Fruit fly (Drosophila melanogaster) whole organism, embryonic: Measurements from ENCODE around the gene Gpdh1.

ENCODE experiments used
- Asciz ChIP-seq: fragments of 200-800 bp; sonication (Bioruptor generic); optimal IDR thresholded peaks from 2 replicates; lab custom pipeline; 2017; ENCODE audit warnings: missing biosample characterization, mild to moderate bottlenecking, missing genetic modification characterization, missing genetic modification reagents
- Bteb2 ChIP-seq: fragments of 200-800 bp; sonication (Bioruptor generic); optimal IDR thresholded peaks from 2 replicates; lab custom pipeline; 2016; ENCODE audit warnings: missing biosample characterization, missing genetic modification characterization
- CG11093 ChIP-seq: fragments of 200-800 bp; sonication (Bioruptor generic); IDR thresholded peaks from 3 replicates; pipeline ENCODE4 v1.3.6; 2022; ENCODE audit warnings: missing biosample characterization, missing genetic modification characterization
- CG11560 ChIP-seq: fragments of 200-800 bp; sonication (Bioruptor generic); IDR thresholded peaks from 3 replicates; pipeline ENCODE4 v1.3.6; 2022; ENCODE audit warnings: missing biosample characterization, missing genetic modification characterization
- CG12769 ChIP-seq: fragments of 200-800 bp; sonication (Bioruptor generic); optimal IDR thresholded peaks from 2 replicates; lab custom pipeline; 2019; ENCODE audit warnings: missing biosample characterization, mild to moderate bottlenecking, missing genetic modification characterization, moderate library complexity
- CG13624 ChIP-seq: fragments of 200-800 bp; sonication (Bioruptor generic); optimal IDR thresholded peaks from 2 replicates; lab custom pipeline; 2016; ENCODE audit warnings: missing biosample characterization, missing genetic modification characterization
- CG1529 ChIP-seq: fragments of 200-800 bp; sonication (Bioruptor generic); optimal IDR thresholded peaks from 3 replicates; lab custom pipeline; 2018; ENCODE audit warnings: missing biosample characterization, missing genetic modification characterization
- CG18619 ChIP-seq: fragments of 200-800 bp; sonication (Bioruptor generic); optimal IDR thresholded peaks from 3 replicates; lab custom pipeline; 2017; ENCODE audit warnings: missing biosample characterization, mild to moderate bottlenecking, missing genetic modification characterization
- CG33557 ChIP-seq: fragments of 200-800 bp; sonication (Bioruptor generic); optimal IDR thresholded peaks from 2 replicates; lab custom pipeline; 2019; ENCODE audit warnings: missing biosample characterization, mild to moderate bottlenecking, missing genetic modification characterization, moderate library complexity
- CG6689 ChIP-seq: fragments of 200-800 bp; sonication (Bioruptor generic); IDR thresholded peaks from 2 replicates; pipeline ENCODE4 v1.3.6; 2022; ENCODE audit warnings: missing biosample characterization, missing genetic modification characterization
- CG8944 ChIP-seq: fragments of 200-800 bp; sonication (Bioruptor generic); optimal IDR thresholded peaks from 3 replicates; lab custom pipeline; 2016; ENCODE audit warnings: missing biosample characterization, missing genetic modification characterization
- CG9932 ChIP-seq: fragments of 200-800 bp; sonication (Bioruptor generic); IDR thresholded peaks from 2 replicates; pipeline ENCODE4 v1.3.6; 2022; ENCODE audit warnings: missing biosample characterization, missing genetic modification characterization
- E2f1 ChIP-seq: fragments of 200-800 bp; sonication (Bioruptor generic); IDR thresholded peaks from 2 replicates; pipeline ENCODE4 v1.3.6; 2022; ENCODE audit warnings: missing biosample characterization, missing genetic modification characterization
- E2f2 ChIP-seq: fragments of 200-800 bp; sonication (Bioruptor generic); IDR thresholded peaks from 2 replicates; pipeline ENCODE4 v1.3.6; 2022; ENCODE audit warnings: missing biosample characterization, missing genetic modification characterization
- Ets97D ChIP-seq: fragments of 200-800 bp; sonication (Bioruptor generic); optimal IDR thresholded peaks from 3 replicates; lab custom pipeline; 2016; ENCODE audit warnings: missing biosample characterization, missing genetic modification characterization
- Hr39 ChIP-seq: fragments of >200 bp; optimal IDR thresholded peaks from 2 replicates; lab custom pipeline; 2017
- MESR4 ChIP-seq: fragments of 200-800 bp; sonication (Bioruptor generic); optimal IDR thresholded peaks from 2 replicates; lab custom pipeline; 2018; ENCODE audit warnings: missing biosample characterization, mild to moderate bottlenecking, missing genetic modification characterization, moderate library complexity
- NfI ChIP-seq: fragments of 200-800 bp; sonication (Bioruptor generic); optimal IDR thresholded peaks from 3 replicates; lab custom pipeline; 2018; ENCODE audit warnings: missing biosample characterization, mild to moderate bottlenecking, missing genetic modification characterization, moderate library complexity
- Oli ChIP-seq: fragments of 200-800 bp; sonication (Bioruptor generic); optimal IDR thresholded peaks from 2 replicates; lab custom pipeline; 2018; ENCODE audit warnings: missing biosample characterization, mild to moderate bottlenecking, missing genetic modification characterization, moderate library complexity
- Opbp ChIP-seq: fragments of 200-800 bp; sonication (Bioruptor generic); IDR thresholded peaks from 3 replicates; pipeline ENCODE4 v1.3.6; 2022; ENCODE audit warnings: missing biosample characterization, missing genetic modification characterization; ENCODE audit not compliant: partially characterized antibody
- Six4 ChIP-seq: fragments of 200-800 bp; sonication (Bioruptor generic); optimal IDR thresholded peaks from 2 replicates; lab custom pipeline; 2016; ENCODE audit warnings: missing biosample characterization, missing genetic modification characterization
- Sry-δ ChIP-seq: fragments of 200-800 bp; sonication (Bioruptor generic); optimal IDR thresholded peaks from 2 replicates; lab custom pipeline; 2016; ENCODE audit warnings: missing biosample characterization, missing genetic modification characterization
- TFAM ChIP-seq: fragments of 200-800 bp; sonication (Bioruptor generic); optimal IDR thresholded peaks from 2 replicates; lab custom pipeline; 2017; ENCODE audit warnings: missing biosample characterization, missing genetic modification characterization, inconsistent platforms
- Usf ChIP-seq: fragments of 200-800 bp; sonication (Bioruptor generic); optimal IDR thresholded peaks from 2 replicates; lab custom pipeline; 2017; ENCODE audit warnings: missing genotype, missing biosample characterization, missing genetic modification characterization
- Xrp1 ChIP-seq: fragments of 200-800 bp; sonication (Bioruptor generic); IDR thresholded peaks from 2 replicates; pipeline ENCODE4 v1.3.6; 2022; ENCODE audit warnings: missing biosample characterization, missing genetic modification characterization
- YL-1 ChIP-seq: fragments of 200-800 bp; sonication (Bioruptor generic); optimal IDR thresholded peaks from 3 replicates; lab custom pipeline; 2017; ENCODE audit warnings: missing biosample characterization, mild to moderate bottlenecking, missing genetic modification characterization
- ab ChIP-seq: fragments of 200-800 bp; sonication (Bioruptor generic); optimal IDR thresholded peaks from 2 replicates; lab custom pipeline; 2016; ENCODE audit warnings: missing biosample characterization, missing genetic modification characterization
- ac ChIP-seq: fragments of 200-800 bp; sonication (Bioruptor generic); optimal IDR thresholded peaks from 3 replicates; lab custom pipeline; 2017; ENCODE audit warnings: missing biosample characterization, mild to moderate bottlenecking, missing genetic modification characterization
- al ChIP-seq: fragments of 200-800 bp; sonication (Bioruptor generic); IDR thresholded peaks from 2 replicates; pipeline ENCODE4 v1.3.6; 2022; ENCODE audit warnings: missing biosample characterization, missing genetic modification characterization
- chinmo ChIP-seq: fragments of 200-800 bp; sonication (Bioruptor generic); IDR thresholded peaks from 4 replicates; pipeline ENCODE4 v1.3.6; 2022; ENCODE audit warnings: missing biosample characterization, missing genetic modification characterization; ENCODE audit not compliant: partially characterized antibody
- chn ChIP-seq: fragments of 200-800 bp; sonication (Bioruptor generic); optimal IDR thresholded peaks from 2 replicates; lab custom pipeline; 2016; ENCODE audit warnings: missing biosample characterization, missing genetic modification characterization
- crol ChIP-seq: fragments of 200-800 bp; sonication (Bioruptor generic); IDR thresholded peaks from 2 replicates; pipeline ENCODE4 v1.3.6; 2022; ENCODE audit warnings: missing biosample characterization, missing genetic modification characterization
- dmrt11E ChIP-seq: fragments of 200-800 bp; sonication (Bioruptor generic); optimal IDR thresholded peaks from 3 replicates; lab custom pipeline; 2018; ENCODE audit warnings: missing biosample characterization, mild to moderate bottlenecking, missing genetic modification characterization, moderate library complexity
- dpn ChIP-seq, 2 experiments: fragments of 200-800 bp; sonication (Bioruptor generic); optimal IDR thresholded peaks; 3 replicates each; lab custom pipeline; 2016; ENCODE audit warnings: missing biosample characterization in 2 of 2, missing genetic modification characterization in 2 of 2
- grau ChIP-seq: fragments of 200-800 bp; optimal IDR thresholded peaks from 3 replicates; lab custom pipeline; 2019; ENCODE audit warnings: missing biosample characterization, mild to moderate bottlenecking, missing genetic modification characterization, moderate library complexity
- ham ChIP-seq: fragments of 200-800 bp; sonication (Bioruptor generic); IDR thresholded peaks from 2 replicates; pipeline ENCODE4 v1.3.6; 2022; ENCODE audit warnings: missing biosample characterization, missing genetic modification characterization
- kah ChIP-seq: fragments of 200-800 bp; sonication (Bioruptor generic); optimal IDR thresholded peaks from 2 replicates; lab custom pipeline; 2018; ENCODE audit warnings: missing biosample characterization, mild to moderate bottlenecking, missing genetic modification characterization
- klu ChIP-seq: fragments of 200-800 bp; sonication (Bioruptor generic); IDR thresholded peaks from 2 replicates; pipeline ENCODE4 v1.3.6; 2022; ENCODE audit warnings: missing biosample characterization, missing genetic modification characterization
- lab ChIP-seq: fragments of 200-800 bp; sonication (Bioruptor generic); optimal IDR thresholded peaks from 3 replicates; lab custom pipeline; 2017; ENCODE audit warnings: missing biosample characterization, missing genetic modification characterization, mild to moderate bottlenecking, moderate library complexity, missing genetic modification reagents
- lilli ChIP-seq: fragments of 200-800 bp; sonication (Bioruptor generic); optimal IDR thresholded peaks from 3 replicates; lab custom pipeline; 2016; ENCODE audit warnings: missing biosample characterization, missing genetic modification characterization
- lmd ChIP-seq: fragments of 200-800 bp; sonication (Bioruptor generic); IDR thresholded peaks from 2 replicates; pipeline ENCODE4 v1.3.6; 2022; ENCODE audit warnings: missing biosample characterization, missing genetic modification characterization
- lola ChIP-seq, 3 experiments: fragments of >200 bp in 2 of 3; fragments of 200-800 bp in 1 of 3; sonication (Bioruptor generic) in 1 of 3; optimal IDR thresholded peaks; 2 replicates each; lab custom pipeline; 2017 to 2019; ENCODE audit warnings: missing biosample characterization in 3 of 3, missing genetic modification characterization in 3 of 3, mild to moderate bottlenecking in 1 of 3, moderate library complexity in 1 of 3
- nau ChIP-seq: fragments of 200-800 bp; sonication (Bioruptor generic); optimal IDR thresholded peaks from 3 replicates; lab custom pipeline; 2017; ENCODE audit warnings: missing biosample characterization, mild to moderate bottlenecking, missing genetic modification characterization, missing genetic modification reagents
- nerfin-2 ChIP-seq: fragments of 200-800 bp; sonication (Bioruptor generic); IDR thresholded peaks from 2 replicates; pipeline ENCODE4 v1.3.6; 2022; ENCODE audit warnings: missing biosample characterization, missing genetic modification characterization; ENCODE audit not compliant: partially characterized antibody
- prd ChIP-seq, 3 experiments: fragments of >200 bp in 2 of 3; fragments of 200-800 bp in 1 of 3; sonication (Bioruptor generic) in 1 of 3; optimal IDR thresholded peaks in 2 of 3; IDR thresholded peaks in 1 of 3; 2 replicates in 2 of 3; 3 replicates in 1 of 3; pipeline versions ENCODE4 v1.3.6 to Lab custom; 2017 to 2022; ENCODE audit warnings: missing biosample characterization in 1 of 3, missing genetic modification characterization in 1 of 3
- ranshi ChIP-seq: fragments of 200-800 bp; sonication (Bioruptor generic); IDR thresholded peaks from 2 replicates; pipeline ENCODE4 v1.3.6; 2022; ENCODE audit warnings: missing biosample characterization, missing genetic modification characterization
- repo ChIP-seq: fragments of 200-800 bp; sonication (Bioruptor generic); optimal IDR thresholded peaks from 2 replicates; lab custom pipeline; 2016; ENCODE audit warnings: missing biosample characterization, missing genetic modification characterization
- sob ChIP-seq: fragments of 200-800 bp; sonication (Bioruptor generic); IDR thresholded peaks from 2 replicates; pipeline ENCODE4 v1.3.6; 2022; ENCODE audit warnings: missing biosample characterization, missing genetic modification characterization
- sqz ChIP-seq: fragments of 200-800 bp; sonication (Bioruptor generic); optimal IDR thresholded peaks from 3 replicates; lab custom pipeline; 2018; ENCODE audit warnings: missing biosample characterization, mild to moderate bottlenecking, missing genetic modification characterization
- tx ChIP-seq: fragments of 200-800 bp; sonication (Bioruptor generic); optimal IDR thresholded peaks from 2 replicates; lab custom pipeline; 2016; ENCODE audit warnings: missing biosample characterization, missing genetic modification characterization
- zen ChIP-seq: fragments of 200-800 bp; sonication (Bioruptor generic); optimal IDR thresholded peaks from 3 replicates; lab custom pipeline; 2018; ENCODE audit warnings: missing biosample characterization, mild to moderate bottlenecking, missing genetic modification characterization, moderate library complexity

Gpdh1 gene

DNA sequence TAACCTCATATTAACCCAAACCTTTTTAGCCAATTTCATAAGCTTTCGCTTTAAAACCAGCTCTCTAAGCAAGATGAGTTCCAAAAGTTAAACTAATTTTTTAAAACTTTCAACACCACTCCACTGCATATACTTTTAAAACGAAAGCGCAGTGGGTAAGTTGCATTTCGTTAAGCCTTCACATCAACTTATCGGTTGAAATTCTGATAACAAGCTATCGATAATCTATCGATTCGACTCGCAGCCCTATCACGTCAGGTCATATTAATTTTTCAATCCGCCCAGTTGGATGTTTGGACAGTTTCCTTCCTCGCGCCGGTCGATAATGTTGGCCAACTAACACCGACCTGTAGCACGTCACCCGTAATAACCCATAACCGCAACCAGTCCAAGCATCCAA lies 42.7 kb downstream of the Gpdh1 start, which contains the start of gene ifc (continued):
- TF ChIP-seq Oli (tag; lab: Kevin White, UChicago) (peak; percentile 23), Hr39 (lab: Kevin White, UChicago) (no peak), Bteb2 (peak; percentile 47), chinmo (GFP tag; lab: Robert Waterston, UW) (no peak), TFAM (GFP tag; lab: Kevin White, UChicago) (no peak), Xrp1 (GFP tag; lab: Robert Waterston, UW) (no peak), Asciz (no peak), CG11560 (no peak), klu (GFP tag; lab: Robert Waterston, UW) (no peak), MESR4 (GFP tag; lab: Kevin White, UChicago) (peak; percentile 85), sqz (GFP tag; lab: Kevin White, UChicago) (no peak), lilli (GFP tag; lab: Kevin White, UChicago) (peak; percentile 76), ab (GFP tag; lab: Kevin White, UChicago) (no peak), CG33557 (peak; percentile 44), CG12769 (tag; lab: Kevin White, UChicago) (peak; percentile 80), CG18619 (peak; percentile 37), al (GFP tag; lab: Robert Waterston, UW) (no peak), chn (peak; percentile 54), sob (no peak), tx (GFP tag; lab: Kevin White, UChicago) (peak; percentile 37), Six4 (peak; percentile 7), E2f2 (GFP tag; lab: Robert Waterston, UW) (no peak), prd (optimal IDR thresholded peaks at IDR 0.05; lab: Kevin White, UChicago) (no peak), prd (GFP tag; IDR thresholded peaks at IDR 0.05; lab: Robert Waterston, UW) (no peak), Usf (no peak), crol (GFP tag; lab: Robert Waterston, UW) (no peak), nerfin-2 (GFP tag; lab: Robert Waterston, UW) (no peak), nau (no peak), ranshi (no peak), ham (GFP tag; lab: Robert Waterston, UW) (no peak), dpn (GFP tag; optimal IDR thresholded peaks at IDR 0.05; lab: Kevin White, UChicago) (peak; percentile 67 to 75), lab (peak; percentile 72), lola (GFP tag; optimal IDR thresholded peaks at IDR 0.05; lab: Kevin White, UChicago) (peak in 2 of 3 experiments; percentile 29 to 99), ac (GFP tag; lab: Kevin White, UChicago) (no peak), CG8944 (peak; percentile 40), YL-1 (peak; percentile 69), Ets97D (GFP tag; lab: Kevin White, UChicago) (peak; percentile 91), CG13624 (GFP tag; lab: Kevin White, UChicago) (peak; percentile 81), grau (peak; percentile 69), dmrt11E (tag; lab: Kevin White, UChicago) (peak; percentile 32), Sry-δ (GFP tag; lab: Kevin White, UChicago) (peak; percentile 82), E2f1 (GFP tag; lab: Robert Waterston, UW) (no peak), CG6689 (no peak), zen (peak; percentile 22), repo (peak; percentile 14), lmd (GFP tag; lab: Robert Waterston, UW) (no peak), kah (GFP tag; lab: Kevin White, UChicago) (peak; percentile 18), CG1529 (GFP tag; lab: Kevin White, UChicago) (no peak), NfI (GFP tag; lab: Kevin White, UChicago) (peak; percentile 77), CG11093 (GFP tag; lab: Robert Waterston, UW) (no peak), Opbp (GFP tag; lab: Robert Waterston, UW) (no peak), CG9932 (no peak)
